Fruit fly (Drosophila melanogaster) S2 (cell line): ENCODE results near the gene CG34310.

Source experiments
- CG8478 ChIP-seq: fragments of >200 bp; optimal IDR thresholded peaks from 2 replicates; lab custom pipeline; 2018
- CTCF ChIP-seq, 2 experiments: fragments of >200 bp; optimal IDR thresholded peaks; 2 replicates each; lab custom pipeline; 2018

DNA sequence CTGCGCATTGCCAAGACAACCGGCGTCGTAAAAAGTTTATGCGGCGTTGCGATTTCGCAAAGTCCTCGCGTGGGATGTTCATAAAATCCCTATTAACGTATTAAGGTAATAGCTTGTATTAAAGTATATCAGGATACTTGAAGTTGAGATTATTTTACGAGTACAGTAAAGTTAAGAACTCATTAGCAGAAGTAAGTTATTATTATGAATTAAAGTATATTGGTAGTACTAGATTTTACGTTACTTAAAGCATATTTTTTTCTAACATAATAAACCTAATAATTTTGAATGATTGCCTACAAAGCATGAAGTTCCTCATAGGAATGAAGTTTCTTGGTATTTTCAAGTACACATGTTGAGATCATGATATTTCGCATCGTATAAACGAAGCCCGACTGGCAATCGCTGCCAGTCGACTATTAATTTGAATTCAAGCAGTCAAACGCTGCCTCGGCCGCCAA is 30.4 kb downstream of the CG34310 start:
- TF ChIP-seq CG8478 (lab: Kevin White, UChicago) (no peak), CTCF (optimal IDR thresholded peaks at IDR 0.05; lab: Kevin White, UChicago) (no peak)
